Fruit fly (Drosophila melanogaster): ENCODE results near the gene RpL28.

The RpL28 gene

dm6 chr3L:3240597-3241367, 18.0 kb upstream of the RpL28 start (continued):
- TF ChIP-seq eg (GFP tag; IDR thresholded peaks at IDR 0.05): peak; percentile 76
- TF ChIP-seq Ets96B (tag; optimal IDR thresholded peaks at IDR 0.05): peak; percentile 99
- peak; percentile 94 for TF ChIP-seq CG11902 (GFP tag; optimal IDR thresholded peaks at IDR 0.05)
- peak; percentile 93 for TF ChIP-seq CG6163 (GFP tag; IDR thresholded peaks at IDR 0.05)
- peak; percentile 98 for TF ChIP-seq CG8632 (GFP tag; optimal IDR thresholded peaks at IDR 0.05)
- peak; percentile 99 for TF ChIP-seq ss (GFP tag; optimal IDR thresholded peaks at IDR 0.05)
- TF ChIP-seq CG31627 (GFP tag; optimal IDR thresholded peaks at IDR 0.05): peak; percentile 90
- peak; percentile 83 for TF ChIP-seq Smox (GFP tag; optimal IDR thresholded peaks at IDR 0.05)
- peak; percentile 93 for TF ChIP-seq OdsH (GFP tag; optimal IDR thresholded peaks at IDR 0.05)
- TF ChIP-seq CG34406 (GFP tag; optimal IDR thresholded peaks at IDR 0.05): peak; percentile 98
- peak; percentile 98 for TF ChIP-seq svp (GFP tag)
- TF ChIP-seq lz (GFP tag; optimal IDR thresholded peaks at IDR 0.05): peak; percentile 86
- TF ChIP-seq CG3032 (tag; optimal IDR thresholded peaks at IDR 0.05): peak; percentile 99
- peak; percentile 84 for TF ChIP-seq vri (GFP tag; optimal IDR thresholded peaks at IDR 0.05)

dm6 chr3L:3239785-3240596, 17.2 kb upstream of the RpL28 start:
- TF ChIP-seq CG7368 (GFP tag; optimal IDR thresholded peaks at IDR 0.05) (no peak), topi (GFP tag; optimal IDR thresholded peaks at IDR 0.05) (no peak), Hr39 (GFP tag; optimal IDR thresholded peaks at IDR 0.05) (peak; percentile 76), CG6163 (GFP tag; IDR thresholded peaks at IDR 0.05) (peak; percentile 86), Met (GFP tag; optimal IDR thresholded peaks at IDR 0.05) (peak; percentile 62), Ets96B (tag; optimal IDR thresholded peaks at IDR 0.05) (no peak), Smox (GFP tag; optimal IDR thresholded peaks at IDR 0.05) (peak; percentile 71), Hr38 (GFP tag; optimal IDR thresholded peaks at IDR 0.05) (no peak), esn (GFP tag; optimal IDR thresholded peaks at IDR 0.05) (peak; percentile 51), CG1621 (tag; optimal IDR thresholded peaks at IDR 0.05) (peak; percentile 79), CG4318 (GFP tag; optimal IDR thresholded peaks at IDR 0.05) (no peak), CG3919 (GFP tag; optimal IDR thresholded peaks at IDR 0.05) (no peak), CG6276 (GFP tag; optimal IDR thresholded peaks at IDR 0.05) (no peak), CG15336 (GFP tag; IDR thresholded peaks at IDR 0.05) (peak; percentile 55), OdsH (GFP tag; optimal IDR thresholded peaks at IDR 0.05) (peak; percentile 69), CG10631 (GFP tag; optimal IDR thresholded peaks at IDR 0.05) (peak; percentile 50), CG6854 (GFP tag; optimal IDR thresholded peaks at IDR 0.05) (no peak), Eip75B (GFP tag; optimal IDR thresholded peaks at IDR 0.05) (peak; percentile 61), CG31627 (GFP tag; optimal IDR thresholded peaks at IDR 0.05) (peak; percentile 73), Gug (GFP tag; IDR thresholded peaks at IDR 0.05) (no peak), CG11294 (GFP tag; IDR thresholded peaks at IDR 0.05) (no peak), CG9139 (GFP tag; optimal IDR thresholded peaks at IDR 0.05) (no peak), fd85E (GFP tag; optimal IDR thresholded peaks at IDR 0.05) (no peak), dac (GFP tag; optimal IDR thresholded peaks at IDR 0.05) (no peak), spab (GFP tag; optimal IDR thresholded peaks at IDR 0.05) (no peak), CG8119 (GFP tag; IDR thresholded peaks at IDR 0.05) (peak; percentile 33; the same call in 2 of the 3 replicates), eg (GFP tag; IDR thresholded peaks at IDR 0.05) (0 out of 3 replicates have a peak, but pooled peaks have one; percentile 21), svp (GFP tag) (peak; percentile 93), CG11902 (GFP tag; optimal IDR thresholded peaks at IDR 0.05) (no peak), dsx (GFP tag; optimal IDR thresholded peaks at IDR 0.05; ENCODE audit: poor library complexity, severe bottlenecking) (peak; percentile 77), salr (GFP tag; optimal IDR thresholded peaks at IDR 0.05) (peak; percentile 6 to 85), Blimp-1 (GFP tag; optimal IDR thresholded peaks at IDR 0.05) (no peak), CG6808 (GFP tag; optimal IDR thresholded peaks at IDR 0.05) (no peak), vri (GFP tag; optimal IDR thresholded peaks at IDR 0.05) (peak; percentile 59), CG3032 (tag; optimal IDR thresholded peaks at IDR 0.05) (no peak), Hr4 (GFP tag; optimal IDR thresholded peaks at IDR 0.05) (peak; percentile 60), Sox14 (GFP tag; optimal IDR thresholded peaks at IDR 0.05) (peak; percentile 74), CG10669 (GFP tag; optimal IDR thresholded peaks at IDR 0.05) (no peak), CG16779 (tag; optimal IDR thresholded peaks at IDR 0.05) (peak; percentile 22), Ets21C (GFP tag; optimal IDR thresholded peaks at IDR 0.05) (peak; percentile 32), CG6792 (GFP tag; optimal IDR thresholded peaks at IDR 0.05) (peak; percentile 59)
